Worm (Caenorhabditis elegans) whole organism, L1 larva: Measurements from ENCODE around the gene dsl-5.

Experiments used
- C16A3.4 ChIP-seq: fragments of 150-350 bp; optimal IDR thresholded peaks from 2 replicates; lab custom pipeline; 2014; ENCODE audit warnings: missing biosample characterization, missing genetic modification characterization
- F16B12.6 ChIP-seq: fragments of 150-350 bp; optimal IDR thresholded peaks from 2 replicates; lab custom pipeline; 2014; ENCODE audit warnings: missing biosample characterization, missing genetic modification characterization
- Y116A8C.19 ChIP-seq: sonication (generic microtip); optimal IDR thresholded peaks from 2 replicates; lab custom pipeline; 2016; ENCODE audit warnings: missing compliant biosample characterization, missing genetic modification characterization, borderline replicate concordance
- alr-1 ChIP-seq: fragments of 200-800 bp; sonication (Bioruptor generic); optimal IDR thresholded peaks from 2 replicates; lab custom pipeline; 2018; ENCODE audit warnings: borderline replicate concordance, mild to moderate bottlenecking, missing genetic modification characterization, missing compliant biosample characterization
- ama-1 ChIP-seq: fragments of 150-350 bp; optimal IDR thresholded peaks from 2 replicates; lab custom pipeline; 2014
- blmp-1 ChIP-seq: fragments of 150-350 bp; optimal IDR thresholded peaks from 2 replicates; lab custom pipeline; 2014; ENCODE audit warnings: missing biosample characterization, missing genetic modification characterization
- ceh-63 ChIP-seq: fragments of 200-800 bp; sonication (Bioruptor generic); optimal IDR thresholded peaks from 2 replicates; lab custom pipeline; 2018; ENCODE audit warnings: mild to moderate bottlenecking, missing genetic modification characterization, missing compliant biosample characterization
- ceh-8 ChIP-seq: fragments of 200-800 bp; sonication (Bioruptor generic); optimal IDR thresholded peaks from 2 replicates; lab custom pipeline; 2018; ENCODE audit warnings: mild to moderate bottlenecking, missing genetic modification characterization, moderate library complexity, missing compliant biosample characterization
- ceh-82 ChIP-seq, 3 experiments: fragments of 150-350 bp in 1 of 3; sonication (generic microtip) in 2 of 3; optimal IDR thresholded peaks; 2 replicates each; lab custom pipeline; 2014 to 2017; ENCODE audit warnings: missing biosample characterization in 3 of 3, missing genetic modification characterization in 3 of 3
- ceh-88 ChIP-seq: fragments of 200-800 bp; sonication (Bioruptor generic); IDR thresholded peaks from 2 replicates; pipeline ENCODE4 v1.3.6; 2022; ENCODE audit warnings: missing genetic modification characterization, missing compliant biosample characterization
- ceh-90 ChIP-seq: sonication (generic microtip); optimal IDR thresholded peaks from 2 replicates; lab custom pipeline; 2016; ENCODE audit warnings: missing genetic modification characterization, missing compliant biosample characterization
- dpl-1 ChIP-seq, 3 experiments: fragments of 150-350 bp in 2 of 3; sonication (generic microtip) in 1 of 3; optimal IDR thresholded peaks; 2 replicates each; lab custom pipeline; 2014 to 2017; ENCODE audit warnings: missing biosample characterization in 3 of 3, missing genetic modification characterization in 3 of 3, missing genetic modification reagents in 3 of 3
- egl-13 ChIP-seq: sonication (generic microtip); optimal IDR thresholded peaks from 2 replicates; lab custom pipeline; 2016; ENCODE audit warnings: missing genotype, missing genetic modification reagents, missing genetic modification characterization, missing compliant biosample characterization
- egl-27 ChIP-seq, 2 experiments: fragments of 150-350 bp in 1 of 2; sonication (generic microtip); optimal IDR thresholded peaks; 3 replicates each; lab custom pipeline; 2017 to 2018; ENCODE audit warnings: missing biosample characterization in 2 of 2, missing genetic modification characterization in 2 of 2, missing genetic modification reagents in 2 of 2
- elt-2 ChIP-seq: sonication (generic microtip); optimal IDR thresholded peaks from 2 replicates; lab custom pipeline; 2016; ENCODE audit warnings: missing genetic modification characterization, mild to moderate bottlenecking, inconsistent platforms, missing compliant biosample characterization, missing genetic modification reagents
- elt-3 ChIP-seq, 6 experiments: fragments of 150-350 bp in 1 of 6; sonication (generic microtip); optimal IDR thresholded peaks; 2 replicates each; lab custom pipeline; 2017 to 2018; ENCODE audit warnings: missing biosample characterization in 6 of 6, missing genetic modification characterization in 6 of 6, inconsistent platforms in 1 of 6
- ets-5 ChIP-seq: fragments of 200-800 bp; sonication (Bioruptor generic); IDR thresholded peaks from 2 replicates; pipeline ENCODE4 v1.3.6; 2022; ENCODE audit warnings: missing genetic modification characterization, missing compliant biosample characterization
- fkh-8 ChIP-seq: sonication (generic microtip); optimal IDR thresholded peaks from 2 replicates; lab custom pipeline; 2016; ENCODE audit warnings: mild to moderate bottlenecking, missing genetic modification characterization, missing compliant biosample characterization
- grh-1 ChIP-seq: fragments of 200-800 bp; sonication (Bioruptor generic); IDR thresholded peaks from 2 replicates; pipeline ENCODE4 v1.3.6; 2022; ENCODE audit warnings: missing genetic modification reagents, missing genetic modification characterization, missing compliant biosample characterization
- hlh-4 ChIP-seq: sonication (generic microtip); optimal IDR thresholded peaks from 2 replicates; lab custom pipeline; 2016; ENCODE audit warnings: mild to moderate bottlenecking, missing genetic modification characterization, missing compliant biosample characterization
- hpl-2 ChIP-seq: fragments of 150-350 bp; optimal IDR thresholded peaks from 2 replicates; lab custom pipeline; 2014; ENCODE audit warnings: missing biosample characterization, missing genetic modification reagents, missing genetic modification characterization
- jun-1 ChIP-seq: fragments of 150-350 bp; optimal IDR thresholded peaks from 2 replicates; lab custom pipeline; 2014; ENCODE audit warnings: missing biosample characterization, missing genetic modification reagents, missing genetic modification characterization
- lin-13 ChIP-seq: fragments of 150-350 bp; optimal IDR thresholded peaks from 2 replicates; lab custom pipeline; 2014; ENCODE audit warnings: missing biosample characterization, missing genetic modification reagents, missing genetic modification characterization
- lin-14 ChIP-seq: fragments of 200-800 bp; sonication (Bioruptor generic); optimal IDR thresholded peaks from 2 replicates; lab custom pipeline; 2018; ENCODE audit warnings: mild to moderate bottlenecking, missing genetic modification characterization, moderate library complexity, missing compliant biosample characterization
- lsy-2 ChIP-seq, 2 experiments: fragments of 150-350 bp; optimal IDR thresholded peaks; 2 replicates each; lab custom pipeline; 2014; ENCODE audit warnings: missing biosample characterization in 2 of 2, missing genetic modification characterization in 2 of 2
- mab-9 ChIP-seq: fragments of 200-800 bp; sonication (Bioruptor generic); IDR thresholded peaks from 2 replicates; pipeline ENCODE4 v1.3.6; 2022; ENCODE audit warnings: missing genetic modification reagents, missing genetic modification characterization, missing compliant biosample characterization
- mdl-1 ChIP-seq, 2 experiments: fragments of 150-350 bp; optimal IDR thresholded peaks; 2 replicates each; lab custom pipeline; 2014 to 2017; ENCODE audit warnings: missing biosample characterization in 2 of 2, missing genetic modification characterization in 2 of 2, inconsistent platforms in 1 of 2
- mep-1 ChIP-seq: fragments of 150-350 bp; optimal IDR thresholded peaks from 2 replicates; lab custom pipeline; 2014; ENCODE audit warnings: missing biosample characterization, missing genetic modification characterization
- nhr-12 ChIP-seq: sonication (generic microtip); optimal IDR thresholded peaks from 2 replicates; lab custom pipeline; 2017; ENCODE audit warnings: missing biosample characterization, missing genetic modification characterization
- nhr-19 ChIP-seq: fragments of 200-800 bp; sonication (Bioruptor generic); conservative IDR thresholded peaks from 2 replicates; pipeline ENCODE4 v1.3.6; 2022; ENCODE audit warnings: missing genetic modification characterization, missing compliant biosample characterization
- nhr-20 ChIP-seq: sonication (generic microtip); optimal IDR thresholded peaks from 2 replicates; lab custom pipeline; 2016; ENCODE audit warnings: mild to moderate bottlenecking, missing genetic modification characterization, missing compliant biosample characterization
- nhr-237 ChIP-seq: fragments of 150-350 bp; optimal IDR thresholded peaks from 2 replicates; lab custom pipeline; 2014; ENCODE audit warnings: missing biosample characterization, missing genetic modification characterization
- nhr-28 ChIP-seq: fragments of 150-350 bp; optimal IDR thresholded peaks from 2 replicates; lab custom pipeline; 2014; ENCODE audit warnings: missing biosample characterization, missing genetic modification characterization
- nhr-47 ChIP-seq: sonication (generic microtip); optimal IDR thresholded peaks from 2 replicates; lab custom pipeline; 2016; ENCODE audit warnings: mild to moderate bottlenecking, missing genetic modification characterization, moderate library complexity, missing compliant biosample characterization
- nhr-71 ChIP-seq: sonication (generic microtip); optimal IDR thresholded peaks from 2 replicates; lab custom pipeline; 2016; ENCODE audit warnings: mild to moderate bottlenecking, missing genetic modification characterization, moderate library complexity, missing compliant biosample characterization
- nhr-76 ChIP-seq: sonication (generic microtip); optimal IDR thresholded peaks from 2 replicates; lab custom pipeline; 2017; ENCODE audit warnings: missing biosample characterization, missing genetic modification characterization
- nhr-84 ChIP-seq: sonication (generic microtip); optimal IDR thresholded peaks from 2 replicates; lab custom pipeline; 2017; ENCODE audit warnings: missing biosample characterization, missing genetic modification characterization
- pqm-1 ChIP-seq: sonication (generic microtip); optimal IDR thresholded peaks from 3 replicates; lab custom pipeline; 2017; ENCODE audit warnings: missing biosample characterization, missing genetic modification characterization
- snpc-4 ChIP-seq: fragments of 150-350 bp; optimal IDR thresholded peaks from 2 replicates; lab custom pipeline; 2014; ENCODE audit warnings: missing biosample characterization, missing genetic modification characterization
- snu-23 ChIP-seq: sonication (generic microtip); optimal IDR thresholded peaks from 2 replicates; lab custom pipeline; 2016; ENCODE audit warnings: missing genetic modification characterization, missing compliant biosample characterization
- swsn-7 ChIP-seq: sonication (generic microtip); optimal IDR thresholded peaks from 2 replicates; lab custom pipeline; 2016; ENCODE audit warnings: missing genetic modification characterization, missing compliant biosample characterization
- tbx-2 ChIP-seq: sonication (generic microtip); optimal IDR thresholded peaks from 2 replicates; lab custom pipeline; 2016; ENCODE audit warnings: missing genetic modification characterization, missing compliant biosample characterization
- tlp-1 ChIP-seq: fragments of 150-350 bp; optimal IDR thresholded peaks from 2 replicates; lab custom pipeline; 2014; ENCODE audit warnings: missing biosample characterization, missing genetic modification characterization
- unc-130 ChIP-seq: fragments of 150-350 bp; optimal IDR thresholded peaks from 2 replicates; lab custom pipeline; 2017; ENCODE audit warnings: missing biosample characterization, missing genetic modification characterization, inconsistent platforms
- unc-30 ChIP-seq: sonication (generic microtip); optimal IDR thresholded peaks from 2 replicates; lab custom pipeline; 2017; ENCODE audit warnings: missing biosample characterization, missing genetic modification characterization
- unc-62 ChIP-seq: fragments of 150-350 bp; optimal IDR thresholded peaks from 2 replicates; lab custom pipeline; 2014; ENCODE audit warnings: missing biosample characterization, missing genetic modification reagents, missing genetic modification characterization
- unc-98 ChIP-seq: fragments of 200-800 bp; sonication (Bioruptor generic); IDR thresholded peaks from 2 replicates; pipeline ENCODE4 v1.3.6; 2022; ENCODE audit warnings: missing genetic modification characterization, missing compliant biosample characterization
- ztf-4 ChIP-seq: fragments of 150-350 bp; optimal IDR thresholded peaks from 2 replicates; lab custom pipeline; 2014; ENCODE audit warnings: missing biosample characterization, missing genetic modification characterization

dsl-5 gene

ce11 chrIV:11636409-11636723, 15.6 kb upstream of the dsl-5 start, which contains the start of gene F58B3.6 (continued):
- TF ChIP-seq lin-13, result no peak
- peak in 1 of 2 experiments; percentile 91 for TF ChIP-seq mdl-1 (tag; optimal IDR thresholded peaks at IDR 0.05; lab: Kevin White, UChicago)
- peak; percentile 76 for TF ChIP-seq blmp-1
- TF ChIP-seq ceh-82 (tag; optimal IDR thresholded peaks at IDR 0.05; lab: Kevin White, UChicago), result no peak
- no peak for TF ChIP-seq hlh-4 (tag; lab: Kevin White, UChicago)
- TF ChIP-seq ztf-4 (tag; lab: Kevin White, UChicago), result peak; percentile 66
- no peak for TF ChIP-seq nhr-47 (tag; lab: Kevin White, UChicago)
- TF ChIP-seq egl-27 (tag; optimal IDR thresholded peaks at IDR 0.05; lab: Kevin White, UChicago), result no peak
- TF ChIP-seq mab-9, result no peak
- TF ChIP-seq jun-1 (tag; lab: Kevin White, UChicago), result no peak
- peak; percentile 77 for TF ChIP-seq nhr-71 (tag; lab: Kevin White, UChicago)
- TF ChIP-seq pqm-1, result no peak
- no peak for TF ChIP-seq fkh-8 (tag; lab: Kevin White, UChicago)
- no peak for TF ChIP-seq alr-1 (tag; lab: Kevin White, UChicago)
- TF ChIP-seq lin-14 (GFP tag; lab: Kevin White, UChicago), result peak; percentile 70
- TF ChIP-seq dpl-1 (GFP tag; optimal IDR thresholded peaks at IDR 0.05; lab: Kevin White, UChicago), result peak in 2 of 3 experiments; percentile 15 to 45
- no peak for TF ChIP-seq hpl-2
- peak; percentile 16 for TF ChIP-seq tbx-2 (tag; lab: Kevin White, UChicago)
- peak; percentile 6 for TF ChIP-seq swsn-7 (tag; lab: Kevin White, UChicago)
- peak; percentile 89 for TF ChIP-seq nhr-20 (tag; lab: Kevin White, UChicago)

- TF ChIP-seq ceh-90 (tag; lab: Kevin White, UChicago) (peak; percentile 45), ceh-88 (peak; percentile 60; the same call in 1 of the 2 replicates), ama-1 (no peak), nhr-47 (tag; lab: Kevin White, UChicago) (peak; percentile 82), egl-13 (peak; percentile 56), tlp-1 (tag; lab: Kevin White, UChicago) (no peak), blmp-1 (peak; percentile 12), jun-1 (tag; lab: Kevin White, UChicago) (peak; percentile 60), fkh-8 (tag; lab: Kevin White, UChicago) (peak; percentile 86), lsy-2 (tag; optimal IDR thresholded peaks at IDR 0.05; lab: Kevin White, UChicago) (peak; percentile 65 to 88), snpc-4 (tag; lab: Kevin White, UChicago) (peak; percentile 17), alr-1 (tag; lab: Kevin White, UChicago) (no peak), nhr-28 (tag; lab: Kevin White, UChicago) (no peak), unc-130 (peak; percentile 37), unc-98 (GFP tag; lab: Robert Waterston, UW) (peak; percentile 7; the same call in 1 of the 2 replicates), nhr-237 (tag; lab: Kevin White, UChicago) (peak; percentile 51), elt-3 (tag; optimal IDR thresholded peaks at IDR 0.05; lab: Kevin White, UChicago) (peak in 1 of 6 experiments; percentile 14), snu-23 (peak; percentile 85), C16A3.4 (tag; lab: Kevin White, UChicago) (peak; percentile 89), unc-30 (tag; lab: Kevin White, UChicago) (no peak), ceh-63 (GFP tag; lab: Kevin White, UChicago) (peak; percentile 55), ets-5 (no peak), Y116A8C.19 (tag; lab: Kevin White, UChicago) (no peak), swsn-7 (tag; lab: Kevin White, UChicago) (peak; percentile 63), pqm-1 (no peak), hpl-2 (peak; percentile 68), mdl-1 (tag; optimal IDR thresholded peaks at IDR 0.05; lab: Kevin White, UChicago) (no peak), ceh-8 (GFP tag; lab: Kevin White, UChicago) (no peak), nhr-12 (no peak), elt-2 (tag; lab: Kevin White, UChicago) (peak; percentile 16), egl-27 (tag; optimal IDR thresholded peaks at IDR 0.05; lab: Kevin White, UChicago) (no peak), nhr-76 (tag; lab: Kevin White, UChicago) (no peak), nhr-19 (GFP tag; lab: Robert Waterston, UW) (peak; percentile 51), grh-1 (no peak; the same call in 1 of the 2 replicates), F16B12.6 (tag; lab: Kevin White, UChicago) (peak; percentile 19), mep-1 (tag; lab: Kevin White, UChicago) (peak; percentile 84), unc-62 (GFP tag; lab: Kevin White, UChicago) (no peak), nhr-84 (tag; lab: Kevin White, UChicago) (no peak)
Observed at ce11 chrIV:11635437-11636408, 14.9 kb upstream of the dsl-5 start, which contains the start of gene mars-1. Gene mars-1, minus strand, starts transcription at chrIV:11635487.
